Worm (Caenorhabditis elegans): ENCODE data around the gene grd-8.

The grd-8 gene

DNA sequence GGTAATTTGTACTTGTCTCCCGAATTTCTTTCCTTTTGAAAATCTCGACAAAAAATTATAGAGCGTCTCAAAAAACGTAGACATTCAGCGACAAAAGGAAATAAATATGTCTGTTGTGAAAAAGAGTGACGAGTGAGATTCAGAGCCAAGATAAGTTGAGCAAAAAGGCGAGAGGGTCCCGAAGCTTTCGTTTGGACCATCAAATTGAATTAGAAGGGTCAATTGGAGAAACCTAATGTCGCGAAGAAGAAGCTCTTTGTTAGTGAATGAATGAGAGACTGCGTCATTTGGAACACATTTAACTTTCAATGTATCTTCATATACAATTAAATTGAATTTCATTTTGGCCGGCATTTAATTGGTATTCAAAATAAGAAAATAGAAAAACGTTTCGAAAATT lies 25.8 kb upstream of the grd-8 start:
- no peak for TF ChIP-seq fos-1 (tag; optimal IDR thresholded peaks at IDR 0.05)
- TF ChIP-seq tbx-2 (tag; optimal IDR thresholded peaks at IDR 0.05), result no peak
- TF ChIP-seq fkh-4 (tag; optimal IDR thresholded peaks at IDR 0.05; ENCODE audit: borderline replicate concordance), result no peak
- no peak for TF ChIP-seq aly-2 (tag; optimal IDR thresholded peaks at IDR 0.05)
- TF ChIP-seq C34B4.2 (tag; optimal IDR thresholded peaks at IDR 0.05), result no peak
- no peak for TF ChIP-seq mdl-1 (tag; optimal IDR thresholded peaks at IDR 0.05)
- no peak for TF ChIP-seq Y116A8C.19 (tag; optimal IDR thresholded peaks at IDR 0.05; ENCODE audit: borderline replicate concordance)
- no peak for TF ChIP-seq sox-4 (tag; optimal IDR thresholded peaks at IDR 0.05)
- no peak for TF ChIP-seq unc-86 (tag; optimal IDR thresholded peaks at IDR 0.05)
- no peak for TF ChIP-seq hlh-17 (GFP tag; optimal IDR thresholded peaks at IDR 0.05; ENCODE audit: borderline replicate concordance)
- no peak for TF ChIP-seq ceh-63 (GFP tag; optimal IDR thresholded peaks at IDR 0.05)
- no peak for TF ChIP-seq mep-1 (tag; optimal IDR thresholded peaks at IDR 0.05)
- peak; percentile 22 for TF ChIP-seq ces-1 (GFP tag; optimal IDR thresholded peaks at IDR 0.05)
- no peak for TF ChIP-seq ceh-8 (GFP tag; optimal IDR thresholded peaks at IDR 0.05)
- peak; percentile 66 for TF ChIP-seq lin-14 (GFP tag; optimal IDR thresholded peaks at IDR 0.05)
- TF ChIP-seq nhr-90 (tag; optimal IDR thresholded peaks at IDR 0.05; ENCODE audit: poor library complexity), result no peak
- no peak for TF ChIP-seq snpc-4 (tag; optimal IDR thresholded peaks at IDR 0.05)
- TF ChIP-seq egl-27 (tag; optimal IDR thresholded peaks at IDR 0.05), result no peak
- no peak for TF ChIP-seq ama-1 (optimal IDR thresholded peaks at IDR 0.05)
- no peak for TF ChIP-seq ceh-82 (tag; optimal IDR thresholded peaks at IDR 0.05)
- TF ChIP-seq skn-1 (tag; optimal IDR thresholded peaks at IDR 0.05), result no peak
- TF ChIP-seq alr-1 (tag; optimal IDR thresholded peaks at IDR 0.05; ENCODE audit: borderline replicate concordance), result no peak
- TF ChIP-seq blmp-1 (tag; optimal IDR thresholded peaks at IDR 0.05), result no peak
- TF ChIP-seq fkh-10 (GFP tag; optimal IDR thresholded peaks at IDR 0.05), result peak; percentile 51

DNA sequence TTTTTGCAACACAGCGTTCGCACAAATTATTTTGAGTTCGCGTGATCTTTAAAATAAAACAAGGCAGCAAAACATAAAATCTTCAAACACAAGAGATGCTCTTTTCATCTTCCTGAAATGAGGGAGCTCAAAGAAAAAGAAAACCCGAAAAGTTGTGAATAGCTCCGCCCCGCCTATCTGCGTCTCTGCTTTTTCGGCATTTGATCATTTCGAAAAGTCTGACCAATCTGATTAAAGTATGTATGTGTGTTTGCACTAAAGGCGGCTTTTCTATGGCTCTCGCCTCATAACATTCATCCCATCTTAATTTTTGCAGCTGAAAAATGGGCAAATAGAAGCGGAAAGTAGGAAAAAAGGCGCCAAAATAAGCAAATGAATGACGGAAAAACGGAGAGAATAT lies 22.7 kb upstream of the grd-8 start:
- TF ChIP-seq fkh-10 (GFP tag; optimal IDR thresholded peaks at IDR 0.05) (peak; percentile 68), ceh-82 (tag; optimal IDR thresholded peaks at IDR 0.05) (peak in 1 of 3 experiments; percentile 16), nhr-76 (tag; optimal IDR thresholded peaks at IDR 0.05) (no peak), ces-1 (GFP tag; optimal IDR thresholded peaks at IDR 0.05) (no peak), efl-3 (GFP tag; optimal IDR thresholded peaks at IDR 0.05) (no peak), mab-9 (GFP tag; IDR thresholded peaks at IDR 0.05) (no peak), alr-1 (tag; optimal IDR thresholded peaks at IDR 0.05; ENCODE audit: borderline replicate concordance) (no peak), mdl-1 (tag; optimal IDR thresholded peaks at IDR 0.05) (no peak), fkh-8 (tag; optimal IDR thresholded peaks at IDR 0.05) (peak; percentile 9), lir-3 (tag; optimal IDR thresholded peaks at IDR 0.05; ENCODE audit: poor library complexity) (no peak), Y116A8C.19 (tag; optimal IDR thresholded peaks at IDR 0.05; ENCODE audit: borderline replicate concordance) (no peak), unc-98 (GFP tag; IDR thresholded peaks at IDR 0.05) (no peak), nhr-47 (tag; optimal IDR thresholded peaks at IDR 0.05) (no peak), ztf-4 (tag; optimal IDR thresholded peaks at IDR 0.05) (no peak), elt-3 (tag; optimal IDR thresholded peaks at IDR 0.05) (no peak), hlh-17 (GFP tag; optimal IDR thresholded peaks at IDR 0.05; ENCODE audit: borderline replicate concordance) (no peak), nhr-71 (tag; optimal IDR thresholded peaks at IDR 0.05) (peak; percentile 3), lin-14 (GFP tag; optimal IDR thresholded peaks at IDR 0.05) (peak; percentile 82), hpl-2 (GFP tag; optimal IDR thresholded peaks at IDR 0.05) (no peak), C04F5.9 (tag; optimal IDR thresholded peaks at IDR 0.05) (no peak)

DNA sequence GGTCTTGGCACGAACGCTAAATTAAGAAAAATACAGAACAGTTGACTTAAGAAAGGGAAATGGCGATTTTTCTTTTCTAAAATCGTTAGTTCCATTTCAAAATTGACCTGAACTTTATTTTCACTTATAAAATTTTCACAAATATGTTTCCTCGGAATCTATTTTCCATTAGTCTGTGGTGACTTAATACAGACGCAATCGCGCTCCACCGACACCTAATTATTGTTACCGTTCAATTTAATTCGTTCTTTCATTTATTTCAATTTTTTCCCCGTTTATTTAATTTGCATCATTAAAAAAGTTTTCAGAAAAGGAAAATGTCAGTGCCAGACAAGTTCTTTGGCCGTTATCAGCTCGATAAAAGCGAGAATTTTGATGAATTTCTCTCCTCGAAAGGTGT lies 22.1 kb upstream of the grd-8 start, which contains the start of gene lbp-4:
Gene lbp-4, plus strand, starts transcription at position 309 of the 400 bp plus-strand sequence.
- TF ChIP-seq lin-35 (GFP tag; optimal IDR thresholded peaks at IDR 0.05), result peak; percentile 44 to 78
- TF ChIP-seq fkh-10 (GFP tag; optimal IDR thresholded peaks at IDR 0.05), result no peak
- TF ChIP-seq zag-1 (tag; optimal IDR thresholded peaks at IDR 0.05), result no peak
- TF ChIP-seq nhr-11 (tag; optimal IDR thresholded peaks at IDR 0.05), result no peak
- TF ChIP-seq C04F5.9 (tag; optimal IDR thresholded peaks at IDR 0.05), result no peak
- TF ChIP-seq efl-1 (optimal IDR thresholded peaks at IDR 0.05), result peak; percentile 51 to 53
- peak in 1 of 2 experiments; percentile 42 for TF ChIP-seq efl-1 (GFP tag; optimal IDR thresholded peaks at IDR 0.05 in 1 of 2)
- TF ChIP-seq rnt-1 (tag; optimal IDR thresholded peaks at IDR 0.05), result peak; percentile 49
- TF ChIP-seq lin-13 (GFP tag; optimal IDR thresholded peaks at IDR 0.05), result peak; percentile 20
- peak; percentile 3 for TF ChIP-seq F16B12.6 (tag; optimal IDR thresholded peaks at IDR 0.05)
- no peak for TF ChIP-seq ceh-88 (GFP tag; IDR thresholded peaks at IDR 0.05)
- peak; percentile 23 for TF ChIP-seq nhr-77 (tag; optimal IDR thresholded peaks at IDR 0.05)
- TF ChIP-seq aly-2 (tag; optimal IDR thresholded peaks at IDR 0.05), result no peak
- TF ChIP-seq elt-3 (tag; optimal IDR thresholded peaks at IDR 0.05), result peak in 1 of 6 experiments; percentile 17
- TF ChIP-seq fos-1 (tag; optimal IDR thresholded peaks at IDR 0.05), result no peak
- TF ChIP-seq C34B4.2 (tag; optimal IDR thresholded peaks at IDR 0.05), result no peak
- TF ChIP-seq dsc-1 (tag; optimal IDR thresholded peaks at IDR 0.05), result peak; percentile 16
- no peak for TF ChIP-seq mdl-1 (tag; optimal IDR thresholded peaks at IDR 0.05)
- TF ChIP-seq sptf-1 (tag; optimal IDR thresholded peaks at IDR 0.05), result no peak
- TF ChIP-seq sup-37 (GFP tag; optimal IDR thresholded peaks at IDR 0.05), result no peak
